Worm (Caenorhabditis elegans): ENCODE results near the gene sdn-1.

sdn-1 gene

DNA sequence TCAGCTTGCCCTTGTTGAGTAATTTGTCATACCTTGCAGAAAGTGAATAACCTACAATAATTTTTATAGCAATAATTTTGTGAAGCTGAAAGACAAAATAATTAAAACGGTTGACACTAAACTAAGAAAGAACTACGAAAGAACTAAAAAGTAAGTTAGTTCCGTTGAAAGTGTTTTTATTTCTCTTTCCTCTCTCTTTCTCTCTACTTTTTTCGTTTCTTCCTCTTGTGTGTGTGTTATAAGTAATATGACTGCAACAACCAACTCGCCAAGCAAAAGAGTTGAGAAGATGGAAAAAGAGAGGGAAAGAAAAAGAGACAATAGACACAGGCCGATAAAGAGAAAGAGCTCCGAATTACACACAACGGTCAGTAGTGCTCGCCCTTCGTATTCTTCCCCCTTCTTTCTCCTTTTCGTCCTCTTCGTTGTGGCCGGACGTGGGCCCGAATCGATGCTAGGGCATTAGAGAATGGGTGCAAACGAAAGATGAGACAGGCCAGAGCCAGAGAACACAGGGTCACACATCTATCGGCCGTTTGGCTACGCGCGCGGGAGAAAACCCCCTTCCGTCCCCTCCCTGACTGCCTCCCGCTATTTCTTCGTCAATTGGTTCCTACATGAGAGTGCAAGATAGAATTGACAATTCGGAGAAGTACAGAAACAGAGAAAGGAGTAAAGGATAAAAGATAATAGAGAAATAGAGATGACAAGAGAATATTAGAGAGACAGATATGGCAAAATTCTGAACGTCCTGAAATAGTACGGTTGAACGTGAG is 37.8 kb downstream of the sdn-1 start, which contains the start of gene syd-2 (continued):
- TF ChIP-seq fkh-4 (tag; optimal IDR thresholded peaks at IDR 0.05; ENCODE audit: borderline replicate concordance): peak; percentile 9
- no peak for TF ChIP-seq vab-15 (tag; optimal IDR thresholded peaks at IDR 0.05)
- TF ChIP-seq lsy-2 (tag; optimal IDR thresholded peaks at IDR 0.05): peak; percentile 43 to 70
- no peak for TF ChIP-seq sptf-1 (tag; optimal IDR thresholded peaks at IDR 0.05)
- TF ChIP-seq grh-1 (GFP tag; IDR thresholded peaks at IDR 0.05): no peak
- TF ChIP-seq ces-1 (GFP tag; optimal IDR thresholded peaks at IDR 0.05): no peak
- peak; percentile 59 for TF ChIP-seq xbp-1 (tag; optimal IDR thresholded peaks at IDR 0.05)
- peak; percentile 1 for TF ChIP-seq C04F5.9 (tag; optimal IDR thresholded peaks at IDR 0.05)
- no peak for TF ChIP-seq unc-62 (GFP tag; optimal IDR thresholded peaks at IDR 0.05)
- peak; percentile 65 for TF ChIP-seq blmp-1 (tag; optimal IDR thresholded peaks at IDR 0.05)
- peak; percentile 42; the same call in 1 of the 2 replicates for TF ChIP-seq isw-1 (GFP tag; IDR thresholded peaks at IDR 0.05)
- peak; percentile 75 for TF ChIP-seq nhr-47 (tag; optimal IDR thresholded peaks at IDR 0.05)
- peak in 1 of 2 experiments; percentile 58 for TF ChIP-seq egl-27 (tag; optimal IDR thresholded peaks at IDR 0.05)
- peak; percentile 83 for TF ChIP-seq fkh-10 (GFP tag; optimal IDR thresholded peaks at IDR 0.05)
- peak; percentile 74 for TF ChIP-seq nhr-77 (tag; optimal IDR thresholded peaks at IDR 0.05)
- no peak for TF ChIP-seq lin-15B (tag; optimal IDR thresholded peaks at IDR 0.05)
- peak; percentile 84 for TF ChIP-seq tbx-2 (tag; optimal IDR thresholded peaks at IDR 0.05)
- no peak for TF ChIP-seq unc-98 (GFP tag; IDR thresholded peaks at IDR 0.05)
- TF ChIP-seq aly-2 (tag; optimal IDR thresholded peaks at IDR 0.05): no peak
- peak; percentile 68 for TF ChIP-seq jun-1 (tag; optimal IDR thresholded peaks at IDR 0.05)
- no peak for TF ChIP-seq hpl-2 (GFP tag; optimal IDR thresholded peaks at IDR 0.05)
- no peak for TF ChIP-seq F16B12.6 (tag; optimal IDR thresholded peaks at IDR 0.05)
- TF ChIP-seq ztf-11 (tag; optimal IDR thresholded peaks at IDR 0.05): peak in 1 of 2 experiments; percentile 70
- peak; percentile 75 for TF ChIP-seq skn-1 (tag; optimal IDR thresholded peaks at IDR 0.05)
- peak; percentile 60 to 73 (median 67) for TF ChIP-seq ceh-82 (tag; optimal IDR thresholded peaks at IDR 0.05)
- no peak for TF ChIP-seq lir-3 (tag; optimal IDR thresholded peaks at IDR 0.05; ENCODE audit: poor library complexity)
- TF ChIP-seq dpl-1 (GFP tag; optimal IDR thresholded peaks at IDR 0.05): peak; percentile 13 to 47 (median 32)
- peak; percentile 82 for TF ChIP-seq nhr-20 (tag; optimal IDR thresholded peaks at IDR 0.05)
- TF ChIP-seq irx-1 (tag; optimal IDR thresholded peaks at IDR 0.05): peak; percentile 69
- TF ChIP-seq C34B4.2 (tag; optimal IDR thresholded peaks at IDR 0.05): no peak
- TF ChIP-seq rnt-1 (tag; optimal IDR thresholded peaks at IDR 0.05): peak; percentile 72
- TF ChIP-seq ceh-8 (GFP tag; optimal IDR thresholded peaks at IDR 0.05): peak; percentile 23
- peak; percentile 90 for TF ChIP-seq nhr-71 (tag; optimal IDR thresholded peaks at IDR 0.05)
- peak; percentile 45 for TF ChIP-seq C16A3.4 (tag; optimal IDR thresholded peaks at IDR 0.05)
- no peak for TF ChIP-seq nhr-237 (tag; optimal IDR thresholded peaks at IDR 0.05)
- peak; percentile 99 for TF ChIP-seq lin-14 (GFP tag; optimal IDR thresholded peaks at IDR 0.05)
- peak; percentile 46 to 51 for TF ChIP-seq lin-35 (GFP tag; optimal IDR thresholded peaks at IDR 0.05)
- TF ChIP-seq fkh-8 (tag; optimal IDR thresholded peaks at IDR 0.05): peak; percentile 85
- TF ChIP-seq egl-13 (tag; optimal IDR thresholded peaks at IDR 0.05): peak; percentile 43
- TF ChIP-seq ztf-4 (tag; optimal IDR thresholded peaks at IDR 0.05): peak; percentile 22
- TF ChIP-seq mdl-1 (tag; optimal IDR thresholded peaks at IDR 0.05): peak in 1 of 2 experiments; percentile 15

- TF ChIP-seq egl-27 (tag; optimal IDR thresholded peaks at IDR 0.05): no peak
- no peak for TF ChIP-seq nhr-19 (GFP tag; conservative IDR thresholded peaks at IDR 0.05)
- TF ChIP-seq ceh-8 (GFP tag; optimal IDR thresholded peaks at IDR 0.05): peak; percentile 52
- TF ChIP-seq lin-14 (GFP tag; optimal IDR thresholded peaks at IDR 0.05): peak; percentile 29
- no peak for TF ChIP-seq aha-1 (tag; optimal IDR thresholded peaks at IDR 0.05)
- no peak for TF ChIP-seq efl-1 (optimal IDR thresholded peaks at IDR 0.05)
- TF ChIP-seq efl-1 (GFP tag; optimal IDR thresholded peaks at IDR 0.05 in 1 of 2): peak in 1 of 2 experiments; percentile 46
Observed at ce11 chrX:10553048-10553447, 40.1 kb downstream of the sdn-1 start.

All from whole organism, L1 larva.